Fruit fly (Drosophila melanogaster) whole organism, prepupa: Measurements from ENCODE around the gene Acp95EF.

Source experiments
- Blimp-1 ChIP-seq: fragments of 200-800 bp; sonication (Bioruptor generic); optimal IDR thresholded peaks from 3 replicates; lab custom pipeline; 2017; ENCODE audit warnings: missing biosample characterization, missing genetic modification characterization, mild to moderate bottlenecking, moderate library complexity, missing genetic modification reagents
- CG10631 ChIP-seq: fragments of 200-800 bp; sonication (Bioruptor generic); optimal IDR thresholded peaks from 2 replicates; lab custom pipeline; 2016; ENCODE audit warnings: missing biosample characterization, missing genetic modification characterization
- CG11294 ChIP-seq: fragments of 200-800 bp; sonication (Bioruptor generic); IDR thresholded peaks from 2 replicates; pipeline ENCODE4 v1.3.6; 2022; ENCODE audit warnings: missing biosample characterization, missing genetic modification characterization
- CG11902 ChIP-seq: fragments of 200-800 bp; sonication (Bioruptor generic); optimal IDR thresholded peaks from 3 replicates; lab custom pipeline; 2016; ENCODE audit warnings: missing biosample characterization, missing genetic modification characterization
- CG15336 ChIP-seq: fragments of 200-800 bp; sonication (Bioruptor generic); IDR thresholded peaks from 2 replicates; pipeline ENCODE4 v1.3.6; 2022; ENCODE audit warnings: missing biosample characterization, missing genetic modification characterization
- CG1621 ChIP-seq: fragments of 200-800 bp; sonication (Bioruptor generic); optimal IDR thresholded peaks from 3 replicates; lab custom pipeline; 2018; ENCODE audit warnings: missing biosample characterization, mild to moderate bottlenecking, missing genetic modification characterization
- CG3032 ChIP-seq: fragments of 200-800 bp; optimal IDR thresholded peaks from 2 replicates; lab custom pipeline; 2019; ENCODE audit warnings: missing biosample characterization, mild to moderate bottlenecking, missing genetic modification characterization, moderate library complexity
- CG31627 ChIP-seq: fragments of 200-800 bp; sonication (Bioruptor generic); optimal IDR thresholded peaks from 3 replicates; lab custom pipeline; 2016; ENCODE audit warnings: missing biosample characterization, missing genetic modification characterization
- CG6163 ChIP-seq: fragments of 200-800 bp; sonication (Bioruptor generic); IDR thresholded peaks from 3 replicates; pipeline ENCODE4 v1.3.6; 2022; ENCODE audit warnings: missing biosample characterization, missing genetic modification characterization
- CG6808 ChIP-seq: fragments of 200-800 bp; sonication (Bioruptor generic); optimal IDR thresholded peaks from 3 replicates; lab custom pipeline; 2017; ENCODE audit warnings: missing biosample characterization, missing genetic modification characterization, mild to moderate bottlenecking, moderate library complexity, missing genetic modification reagents
- CG6854 ChIP-seq: fragments of 200-800 bp; sonication (Bioruptor generic); optimal IDR thresholded peaks from 2 replicates; lab custom pipeline; 2017; ENCODE audit warnings: missing biosample characterization, mild to moderate bottlenecking, missing genetic modification characterization
- CG8319 ChIP-seq: fragments of 200-800 bp; sonication (Bioruptor generic); optimal IDR thresholded peaks from 3 replicates; lab custom pipeline; 2016; ENCODE audit warnings: missing biosample characterization, missing genetic modification characterization
- Eip78C ChIP-seq: fragments of 200-800 bp; sonication (Bioruptor generic); peaks from one replicate; lab custom pipeline; 2016; ENCODE audit warnings: missing biosample characterization, missing genetic modification characterization
- Eip93F ChIP-seq: fragments of 200-800 bp; sonication (Bioruptor generic); optimal IDR thresholded peaks from 2 replicates; lab custom pipeline; 2016; ENCODE audit warnings: missing biosample characterization, mild to moderate bottlenecking, missing genetic modification characterization
- Ets21C ChIP-seq: fragments of 200-800 bp; sonication (Bioruptor generic); optimal IDR thresholded peaks from 3 replicates; lab custom pipeline; 2016; ENCODE audit warnings: missing biosample characterization, missing genetic modification characterization
- Gug ChIP-seq: fragments of 200-800 bp; sonication (Bioruptor generic); IDR thresholded peaks from 2 replicates; pipeline ENCODE4 v1.3.6; 2022; ENCODE audit warnings: missing biosample characterization, missing genetic modification characterization
- Hr38 ChIP-seq: sonication (Bioruptor generic); optimal IDR thresholded peaks from 2 replicates; lab custom pipeline; 2016; ENCODE audit warnings: missing biosample characterization, missing genetic modification characterization
- Hr4 ChIP-seq: fragments of 200-800 bp; sonication (Bioruptor generic); optimal IDR thresholded peaks from 3 replicates; lab custom pipeline; 2016; ENCODE audit warnings: missing biosample characterization, missing genetic modification characterization
- Met ChIP-seq: fragments of 200-800 bp; sonication (Bioruptor generic); optimal IDR thresholded peaks from 3 replicates; lab custom pipeline; 2016; ENCODE audit warnings: missing biosample characterization, missing genetic modification characterization
- OdsH ChIP-seq: fragments of 200-800 bp; sonication (Bioruptor generic); optimal IDR thresholded peaks from 3 replicates; lab custom pipeline; 2016; ENCODE audit warnings: missing biosample characterization, missing genetic modification characterization
- Smox ChIP-seq: fragments of 200-800 bp; sonication (Bioruptor generic); optimal IDR thresholded peaks from 3 replicates; lab custom pipeline; 2016; ENCODE audit warnings: missing biosample characterization, missing genetic modification characterization
- Sox102F ChIP-seq: fragments of 200-800 bp; sonication (Bioruptor generic); optimal IDR thresholded peaks from 2 replicates; lab custom pipeline; 2016; ENCODE audit warnings: missing biosample characterization, mild to moderate bottlenecking, missing genetic modification characterization
- Sox14 ChIP-seq: fragments of 200-800 bp; sonication (Bioruptor generic); optimal IDR thresholded peaks from 3 replicates; lab custom pipeline; 2016; ENCODE audit warnings: missing biosample characterization, missing genetic modification characterization
- Sox15 ChIP-seq: fragments of 200-800 bp; sonication (Bioruptor generic); optimal IDR thresholded peaks from 3 replicates; lab custom pipeline; 2016; ENCODE audit warnings: missing biosample characterization, missing genetic modification characterization
- acj6 ChIP-seq: fragments of 200-800 bp; sonication (Bioruptor generic); optimal IDR thresholded peaks from 3 replicates; lab custom pipeline; 2016; ENCODE audit warnings: missing biosample characterization, missing genetic modification characterization
- dac ChIP-seq: fragments of 200-800 bp; sonication (Bioruptor generic); optimal IDR thresholded peaks from 2 replicates; lab custom pipeline; 2017; ENCODE audit warnings: missing biosample characterization, mild to moderate bottlenecking, missing genetic modification characterization
- esn ChIP-seq: fragments of 200-800 bp; sonication (Bioruptor generic); optimal IDR thresholded peaks from 2 replicates; lab custom pipeline; 2016; ENCODE audit warnings: missing biosample characterization, mild to moderate bottlenecking, missing genetic modification characterization, moderate library complexity
- fd59A ChIP-seq: fragments of 200-800 bp; sonication (Bioruptor generic); optimal IDR thresholded peaks from 2 replicates; lab custom pipeline; 2017; ENCODE audit warnings: missing biosample characterization, mild to moderate bottlenecking, missing genetic modification characterization, missing genetic modification reagents
- fd85E ChIP-seq: fragments of 200-800 bp; sonication (Bioruptor generic); optimal IDR thresholded peaks from 3 replicates; lab custom pipeline; 2016; ENCODE audit warnings: missing biosample characterization, missing genetic modification characterization
- fkh ChIP-seq: fragments of 200-800 bp; sonication (Bioruptor generic); optimal IDR thresholded peaks from 3 replicates; lab custom pipeline; 2017; ENCODE audit warnings: missing biosample characterization, mild to moderate bottlenecking, missing genetic modification characterization, moderate library complexity
- lz ChIP-seq: fragments of 200-800 bp; sonication (Bioruptor generic); optimal IDR thresholded peaks from 3 replicates; lab custom pipeline; 2016; ENCODE audit warnings: missing biosample characterization, missing genetic modification characterization
- pdm3 ChIP-seq: fragments of 200-800 bp; sonication (Bioruptor generic); optimal IDR thresholded peaks from 3 replicates; lab custom pipeline; 2016; ENCODE audit warnings: missing biosample characterization, missing genetic modification characterization
- ss ChIP-seq, 2 experiments: fragments of 200-800 bp; sonication (Bioruptor generic); optimal IDR thresholded peaks; 2 replicates in 1 of 2; 3 replicates in 1 of 2; lab custom pipeline; 2017 to 2018; ENCODE audit warnings: mild to moderate bottlenecking in 2 of 2, missing biosample characterization in 2 of 2, missing genetic modification characterization in 2 of 2, moderate library complexity in 1 of 2
- topi ChIP-seq: fragments of 200-800 bp; sonication (Bioruptor generic); optimal IDR thresholded peaks from 3 replicates; lab custom pipeline; 2016; ENCODE audit warnings: missing biosample characterization, missing genetic modification characterization
- vri ChIP-seq: fragments of 200-800 bp; sonication (Bioruptor generic); optimal IDR thresholded peaks from 3 replicates; lab custom pipeline; 2016; ENCODE audit warnings: missing biosample characterization, mild to moderate bottlenecking, missing genetic modification characterization

The Acp95EF gene

DNA sequence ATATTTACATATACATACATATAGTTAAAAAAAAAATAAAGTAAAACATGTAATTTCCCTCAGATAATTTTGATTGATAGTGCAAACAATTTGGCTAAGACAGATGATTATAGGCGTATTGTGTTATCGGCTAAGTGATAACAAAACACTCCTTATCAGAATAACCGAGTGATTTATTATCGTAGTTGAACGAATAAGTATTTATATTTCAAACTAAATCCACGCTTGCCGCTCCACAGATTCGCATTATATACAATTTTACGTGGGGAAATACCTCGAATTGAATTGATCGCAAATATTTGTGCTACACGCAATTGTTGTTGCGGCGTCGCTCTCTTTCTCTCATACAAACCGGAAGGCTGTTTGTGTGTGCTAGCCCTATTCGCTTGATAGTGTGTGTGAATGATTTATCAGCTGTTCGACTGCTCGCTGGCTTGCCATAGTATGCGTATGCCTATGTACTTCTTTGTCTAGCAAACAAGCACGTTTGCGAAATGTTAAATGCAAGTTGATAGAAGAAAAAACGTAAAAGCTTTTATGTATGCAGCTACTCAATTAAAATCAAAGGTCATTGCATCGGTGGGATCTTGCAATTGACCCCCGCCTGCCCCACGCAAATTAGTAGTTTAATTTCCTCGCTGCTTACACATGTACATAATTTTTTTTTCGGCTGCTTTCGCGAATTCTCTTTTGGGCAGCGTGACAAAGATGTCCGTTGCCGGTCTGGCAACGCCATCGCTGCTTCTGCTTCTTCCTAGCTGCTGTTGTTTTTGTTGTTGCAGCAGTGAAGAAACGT lies 4.8 kb downstream of the Acp95EF start (continued):
- TF ChIP-seq Blimp-1 (no peak), Smox (no peak), CG1621 (tag; lab: Kevin White, UChicago) (no peak), topi (GFP tag; lab: Kevin White, UChicago) (no peak)

DNA sequence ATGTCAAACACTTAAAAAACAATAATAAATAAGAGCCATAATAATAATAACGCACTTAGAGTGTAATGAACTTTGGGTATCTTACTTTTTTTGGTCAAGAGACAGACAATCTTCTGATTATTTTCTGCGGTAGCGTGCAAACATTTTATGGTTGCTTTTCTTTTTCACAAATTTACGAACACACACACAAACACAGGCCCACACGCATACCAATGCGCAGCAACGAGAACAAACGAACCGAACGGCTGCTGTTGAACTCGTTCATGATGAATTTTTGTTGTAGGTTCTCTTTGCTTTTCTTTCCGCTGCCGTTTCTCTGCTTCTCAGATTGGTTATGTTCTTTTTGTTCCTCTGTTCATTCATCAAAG lies 5.4 kb downstream of the Acp95EF start:
- TF ChIP-seq Sox102F (GFP tag; lab: Kevin White, UChicago) = no peak
- no peak for TF ChIP-seq Ets21C (GFP tag; lab: Kevin White, UChicago)
- no peak for TF ChIP-seq dac (GFP tag; lab: Kevin White, UChicago)
- no peak for TF ChIP-seq vri
- TF ChIP-seq fd59A (GFP tag; lab: Kevin White, UChicago) = no peak
- TF ChIP-seq topi (GFP tag; lab: Kevin White, UChicago) = no peak
- TF ChIP-seq CG6854 (GFP tag; lab: Kevin White, UChicago) = no peak
- no peak for TF ChIP-seq ss (GFP tag; optimal IDR thresholded peaks at IDR 0.05; lab: Kevin White, UChicago)
- TF ChIP-seq Sox15 (GFP tag; lab: Kevin White, UChicago) = no peak
- no peak for TF ChIP-seq Hr38 (GFP tag; lab: Kevin White, UChicago)
- no peak for TF ChIP-seq Met (GFP tag; lab: Kevin White, UChicago)
- TF ChIP-seq Sox14 (GFP tag; lab: Kevin White, UChicago) = no peak
- no peak for TF ChIP-seq acj6 (GFP tag; lab: Kevin White, UChicago)

DNA sequence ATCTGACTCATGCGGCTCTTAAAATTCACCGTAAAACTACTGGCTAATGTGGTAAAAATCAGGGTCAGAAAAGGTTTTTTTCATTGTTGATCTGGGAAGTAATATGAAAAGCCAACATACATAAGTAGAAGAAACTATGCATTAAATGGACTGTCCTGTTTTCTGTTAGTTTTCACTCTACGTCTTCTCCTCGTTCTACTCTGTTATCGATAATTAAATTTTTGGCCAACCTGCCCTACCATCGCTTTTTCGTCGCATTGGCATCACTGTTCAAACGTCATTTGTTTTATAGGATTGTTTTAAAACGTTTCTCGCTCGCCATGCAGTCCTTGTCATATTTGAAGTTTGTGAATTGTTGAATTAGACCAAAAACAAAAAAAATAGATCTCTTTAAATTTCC lies 5.9 kb downstream of the Acp95EF start:
- peak; percentile 93 for TF ChIP-seq CG6808 (GFP tag; lab: Kevin White, UChicago)
- TF ChIP-seq CG1621 (tag; lab: Kevin White, UChicago) = no peak
- no peak for TF ChIP-seq CG15336 (GFP tag; lab: Robert Waterston, UW)
- no peak for TF ChIP-seq pdm3 (GFP tag; lab: Kevin White, UChicago)
- no peak for TF ChIP-seq OdsH

DNA sequence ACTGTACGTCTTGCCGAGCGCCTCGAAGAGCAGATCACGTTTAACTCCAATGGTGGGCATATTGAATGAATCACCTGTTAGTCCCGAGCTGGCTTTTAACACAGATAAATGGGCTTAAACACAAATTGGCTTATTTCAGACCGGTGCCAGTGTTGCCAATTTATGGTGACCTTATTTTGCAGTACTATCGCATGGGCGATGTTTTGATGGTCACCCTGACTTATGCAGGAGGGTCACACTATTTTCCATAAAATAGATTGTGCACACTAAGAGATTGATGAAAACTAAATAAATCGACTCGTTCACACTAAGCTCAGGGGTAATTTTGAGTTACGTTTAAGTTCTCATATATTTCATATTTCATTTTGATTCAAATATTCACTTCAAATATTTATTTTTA lies 23.7 kb downstream of the Acp95EF start, which contains the start of gene beta-PheRS:
Gene beta-PheRS (minus strand): TSS at position 186 of the 400 bp plus-strand sequence.
- peak; percentile 26; the same call in 1 of the 2 replicates for TF ChIP-seq CG11294
- TF ChIP-seq CG6163 (GFP tag; lab: Robert Waterston, UW) = no peak; the same call in 2 of the 3 replicates
- peak; percentile 73 for TF ChIP-seq CG31627 (GFP tag; lab: Kevin White, UChicago)
- no peak for TF ChIP-seq Eip93F (GFP tag; lab: Kevin White, UChicago)
- TF ChIP-seq fd85E (GFP tag; lab: Kevin White, UChicago) = no peak
- no peak for TF ChIP-seq pdm3 (GFP tag; lab: Kevin White, UChicago)
- TF ChIP-seq CG10631 = no peak
- TF ChIP-seq Blimp-1 = no peak
- no peak for TF ChIP-seq Gug (GFP tag; lab: Robert Waterston, UW)
- TF ChIP-seq CG11902 (GFP tag; lab: Kevin White, UChicago) = peak; percentile 18
- peak; percentile 46 for TF ChIP-seq lz
- TF ChIP-seq CG3032 (tag; lab: Kevin White, UChicago) = no peak
- no peak for TF ChIP-seq Eip78C
- TF ChIP-seq esn = peak; percentile 52
- peak; percentile 99 for TF ChIP-seq CG8319 (GFP tag; lab: Kevin White, UChicago)
- TF ChIP-seq fkh (GFP tag; lab: Kevin White, UChicago) = no peak
- no peak for TF ChIP-seq Hr4
